Worm (Caenorhabditis elegans): ENCODE results near the gene mel-46.

mel-46 gene

ce11 chrIV:16888580-16888979 lies 25.3 kb upstream of the mel-46 start:
- no peak for TF ChIP-seq egl-5 (tag; optimal IDR thresholded peaks at IDR 0.05)
- TF ChIP-seq nhr-23 (tag; optimal IDR thresholded peaks at IDR 0.05) = no peak
- TF ChIP-seq nhr-25 (tag; optimal IDR thresholded peaks at IDR 0.05) = no peak
- TF ChIP-seq nhr-237 (tag; optimal IDR thresholded peaks at IDR 0.05) = no peak
- no peak for TF ChIP-seq egl-27 (tag; optimal IDR thresholded peaks at IDR 0.05)
- no peak for TF ChIP-seq sea-2 (GFP tag; optimal IDR thresholded peaks at IDR 0.05)
- TF ChIP-seq zag-1 (tag; optimal IDR thresholded peaks at IDR 0.05) = no peak
- no peak for TF ChIP-seq lin-15B (tag; optimal IDR thresholded peaks at IDR 0.05)
- no peak for TF ChIP-seq fos-1 (tag; optimal IDR thresholded peaks at IDR 0.05)
- no peak for TF ChIP-seq jun-1 (tag; optimal IDR thresholded peaks at IDR 0.05)
- no peak for TF ChIP-seq mdl-1 (tag; optimal IDR thresholded peaks at IDR 0.05)
- no peak for TF ChIP-seq skn-1 (tag; optimal IDR thresholded peaks at IDR 0.05)
- TF ChIP-seq snpc-4 (tag; optimal IDR thresholded peaks at IDR 0.05) = no peak
- no peak for TF ChIP-seq nhr-11 (tag; optimal IDR thresholded peaks at IDR 0.05)

- TF ChIP-seq nhr-12 (tag; optimal IDR thresholded peaks at IDR 0.05) = no peak
- no peak for TF ChIP-seq egl-27 (tag; optimal IDR thresholded peaks at IDR 0.05)
- no peak for TF ChIP-seq nhr-11 (tag; optimal IDR thresholded peaks at IDR 0.05)
- no peak for TF ChIP-seq mml-1 (tag; optimal IDR thresholded peaks at IDR 0.05)
These were observed 5.6 kb upstream of the mel-46 start, which contains the start of gene T06A10.106 for ce11 chrIV:16868900-16869299. Gene T06A10.106, minus strand, starts transcription at chrIV:16869000.

DNA sequence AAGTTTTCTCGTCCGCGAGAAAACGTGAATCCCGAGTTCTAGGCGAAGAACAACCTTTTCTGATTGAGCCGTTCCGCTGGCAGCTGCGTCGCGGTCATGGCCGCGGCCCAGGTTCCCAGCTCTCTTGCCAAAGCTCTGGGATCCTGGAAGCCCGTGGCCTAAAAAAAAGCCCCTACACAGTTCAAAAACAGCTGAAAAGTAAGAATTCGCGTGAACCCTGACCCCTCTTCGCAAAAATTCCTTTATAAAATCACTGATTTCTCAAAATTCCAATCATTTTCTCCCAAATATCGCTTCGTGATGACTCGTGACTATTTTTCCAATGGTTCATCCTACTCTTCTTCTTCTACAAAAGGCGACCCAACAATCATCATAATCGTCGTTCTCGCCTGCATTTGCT lies 3.9 kb upstream of the mel-46 start, which contains the start of gene T06A10.107:
Gene T06A10.107, plus strand, starts transcription at position 301 of the 400 bp plus-strand sequence.
- TF ChIP-seq nhr-23 (tag; optimal IDR thresholded peaks at IDR 0.05) (no peak), ama-1 (optimal IDR thresholded peaks at IDR 0.05) (no peak), ceh-9 (tag; optimal IDR thresholded peaks at IDR 0.05) (no peak), ceh-28 (tag; optimal IDR thresholded peaks at IDR 0.05) (no peak), tbx-2 (tag; optimal IDR thresholded peaks at IDR 0.05) (no peak), lsy-12 (tag; optimal IDR thresholded peaks at IDR 0.05) (no peak), ztf-11 (tag; optimal IDR thresholded peaks at IDR 0.05) (no peak), nhr-11 (tag; optimal IDR thresholded peaks at IDR 0.05) (no peak), nfya-1 (tag; optimal IDR thresholded peaks at IDR 0.05; ENCODE audit: insufficient read depth) (no peak), fos-1 (tag; optimal IDR thresholded peaks at IDR 0.05) (no peak), egl-27 (tag; optimal IDR thresholded peaks at IDR 0.05) (no peak), daf-12 (tag; optimal IDR thresholded peaks at IDR 0.05) (no peak), jun-1 (tag; optimal IDR thresholded peaks at IDR 0.05) (no peak)

DNA sequence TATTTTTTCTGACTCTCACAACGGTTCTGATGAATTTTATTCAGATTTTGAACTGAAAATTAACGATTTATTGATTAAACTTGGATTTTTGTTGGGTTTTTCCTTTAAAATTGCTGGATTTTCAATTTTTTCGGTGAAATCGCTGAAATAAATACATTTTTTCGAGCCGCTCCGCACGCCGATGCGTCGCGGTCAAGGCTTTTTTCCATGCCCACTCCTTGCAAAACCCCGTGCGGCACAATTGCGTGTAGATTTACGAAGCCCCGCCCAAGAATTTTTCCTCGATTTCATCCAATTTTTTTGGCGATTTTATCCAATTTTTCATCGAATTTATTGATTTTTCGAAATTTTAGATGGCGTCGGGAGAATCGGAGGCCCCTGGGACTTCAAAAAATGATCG lies 2.2 kb upstream of the mel-46 start, which contains the start of gene gtsf-1:
Gene gtsf-1, plus strand, starts transcription at position 354 of the 400 bp plus-strand sequence.
- TF ChIP-seq fkh-10 (GFP tag; optimal IDR thresholded peaks at IDR 0.05) = peak; percentile 16
- peak; percentile 88 for TF ChIP-seq lin-15B (tag; optimal IDR thresholded peaks at IDR 0.05)
- no peak for TF ChIP-seq unc-62 (GFP tag; optimal IDR thresholded peaks at IDR 0.05)
- TF ChIP-seq egl-27 (tag; optimal IDR thresholded peaks at IDR 0.05) = no peak
- TF ChIP-seq lin-39 (tag; optimal IDR thresholded peaks at IDR 0.05) = peak; percentile 90
- TF ChIP-seq mdl-1 (tag; optimal IDR thresholded peaks at IDR 0.05) = no peak
- TF ChIP-seq lsy-12 (tag; optimal IDR thresholded peaks at IDR 0.05) = peak; percentile 17
- no peak for TF ChIP-seq fos-1 (tag; optimal IDR thresholded peaks at IDR 0.05)
- peak; percentile 88 for TF ChIP-seq hmg-11 (tag; optimal IDR thresholded peaks at IDR 0.05)
- no peak for TF ChIP-seq fkh-2 (tag; optimal IDR thresholded peaks at IDR 0.05)
- peak; percentile 41 for TF ChIP-seq zag-1 (tag; optimal IDR thresholded peaks at IDR 0.05)
- peak; percentile 65 for TF ChIP-seq egl-5 (tag; optimal IDR thresholded peaks at IDR 0.05)
- no peak for TF ChIP-seq ceh-9 (tag; optimal IDR thresholded peaks at IDR 0.05)
- TF ChIP-seq unc-39 (tag; optimal IDR thresholded peaks at IDR 0.05) = no peak
- TF ChIP-seq nhr-76 (tag; optimal IDR thresholded peaks at IDR 0.05) = no peak
- no peak for TF ChIP-seq ZK546.5 (tag; optimal IDR thresholded peaks at IDR 0.05)
- TF ChIP-seq skn-1 (tag; optimal IDR thresholded peaks at IDR 0.05) = peak; percentile 60
- TF ChIP-seq nhr-67 (tag; optimal IDR thresholded peaks at IDR 0.05) = no peak
- TF ChIP-seq eor-1 (tag; optimal IDR thresholded peaks at IDR 0.05) = no peak
- TF ChIP-seq elt-1 (tag; optimal IDR thresholded peaks at IDR 0.05) = no peak
- no peak for TF ChIP-seq mml-1 (tag; optimal IDR thresholded peaks at IDR 0.05)
- no peak for TF ChIP-seq nhr-28 (tag; optimal IDR thresholded peaks at IDR 0.05)
- peak; percentile 42 for TF ChIP-seq tbx-2 (tag; optimal IDR thresholded peaks at IDR 0.05)
- TF ChIP-seq nhr-23 (tag; optimal IDR thresholded peaks at IDR 0.05) = peak; percentile 74
- no peak for TF ChIP-seq nhr-43 (tag; optimal IDR thresholded peaks at IDR 0.05; ENCODE audit: poor library complexity, severe bottlenecking)
- no peak for TF ChIP-seq nhr-237 (tag; optimal IDR thresholded peaks at IDR 0.05)
- TF ChIP-seq pha-4 (tag; optimal IDR thresholded peaks at IDR 0.05) = peak; percentile 79
- no peak for TF ChIP-seq nhr-11 (tag; optimal IDR thresholded peaks at IDR 0.05)
- TF ChIP-seq elt-2 (tag; optimal IDR thresholded peaks at IDR 0.05) = peak; percentile 51
- TF ChIP-seq jun-1 (tag; optimal IDR thresholded peaks at IDR 0.05) = peak; percentile 47
- TF ChIP-seq elt-3 (tag; optimal IDR thresholded peaks at IDR 0.05) = no peak
- TF ChIP-seq nhr-12 (tag; optimal IDR thresholded peaks at IDR 0.05) = no peak
- TF ChIP-seq ztf-11 (tag; optimal IDR thresholded peaks at IDR 0.05) = no peak
- TF ChIP-seq ceh-82 (tag; optimal IDR thresholded peaks at IDR 0.05) = peak; percentile 38
- TF ChIP-seq ceh-16 (tag; optimal IDR thresholded peaks at IDR 0.05) = no peak
- TF ChIP-seq pqm-1 (tag; optimal IDR thresholded peaks at IDR 0.05) = peak; percentile 23
- TF ChIP-seq ama-1 (optimal IDR thresholded peaks at IDR 0.05) = peak; percentile 54
- peak; percentile 56 for TF ChIP-seq snpc-4 (tag; optimal IDR thresholded peaks at IDR 0.05)
- no peak for TF ChIP-seq ztf-4 (tag; optimal IDR thresholded peaks at IDR 0.05)
- peak; percentile 74 for TF ChIP-seq ceh-28 (tag; optimal IDR thresholded peaks at IDR 0.05)
